Worm (Caenorhabditis elegans) whole organism, L1 larva: ENCODE measurements around the gene Y116A8C.37.

Experiments
- fos-1 ChIP-seq: fragments of 150-350 bp; optimal IDR thresholded peaks from 2 replicates; lab custom pipeline; 2014; ENCODE audit warnings: missing biosample characterization, missing genetic modification characterization
- jun-1 ChIP-seq: fragments of 150-350 bp; optimal IDR thresholded peaks from 2 replicates; lab custom pipeline; 2014; ENCODE audit warnings: missing biosample characterization, missing genetic modification reagents, missing genetic modification characterization
- snpc-4 ChIP-seq: fragments of 150-350 bp; optimal IDR thresholded peaks from 2 replicates; lab custom pipeline; 2014; ENCODE audit warnings: missing biosample characterization, missing genetic modification characterization
- tbx-2 ChIP-seq: sonication (generic microtip); optimal IDR thresholded peaks from 2 replicates; lab custom pipeline; 2016; ENCODE audit warnings: missing genetic modification characterization, missing compliant biosample characterization
- unc-86 ChIP-seq: sonication (generic microtip); optimal IDR thresholded peaks from 2 replicates; lab custom pipeline; 2016; ENCODE audit warnings: missing genetic modification characterization, missing compliant biosample characterization

- TF ChIP-seq fos-1 (no peak), jun-1 (tag; lab: Kevin White, UChicago) (no peak), unc-86 (no peak), tbx-2 (tag; lab: Kevin White, UChicago) (no peak), snpc-4 (tag; lab: Kevin White, UChicago) (no peak)
Measured at ce11 chrIV:17103615-17104014, 27.3 kb downstream of the Y116A8C.37 start, which contains the start of gene Y116A8C.30.
